Worm (Caenorhabditis elegans) whole organism, L2 larva: Measurements from ENCODE around the gene F19G12.4.
A peak's percentile ranks its signal among the peaks of the same experiment; 100 is the strongest.

Source experiments
- C34F6.9 ChIP-seq: fragments of 150-350 bp; optimal IDR thresholded peaks from 2 replicates; lab custom pipeline; 2014; ENCODE audit warnings: missing biosample characterization, missing genetic modification characterization
- F13H6.1 ChIP-seq: sonication (generic microtip); optimal IDR thresholded peaks from 2 replicates; lab custom pipeline; 2016; ENCODE audit warnings: missing genetic modification characterization, missing compliant biosample characterization
- R02D3.7 ChIP-seq: fragments of 150-350 bp; optimal IDR thresholded peaks from 2 replicates; lab custom pipeline; 2014; ENCODE audit warnings: missing biosample characterization, missing genetic modification characterization
- Y55F3AM.14 ChIP-seq: fragments of 200-800 bp; sonication (Bioruptor generic); optimal IDR thresholded peaks from 2 replicates; lab custom pipeline; 2018; ENCODE audit warnings: mild to moderate bottlenecking, missing genetic modification characterization, missing compliant biosample characterization
- ZK546.5 ChIP-seq: sonication (generic microtip); optimal IDR thresholded peaks from 2 replicates; lab custom pipeline; 2017; ENCODE audit warnings: missing biosample characterization, missing genetic modification characterization
- alr-1 ChIP-seq: fragments of 150-350 bp; optimal IDR thresholded peaks from 2 replicates; lab custom pipeline; 2014; ENCODE audit warnings: missing biosample characterization, missing genetic modification characterization
- aly-2 ChIP-seq: fragments of 150-350 bp; optimal IDR thresholded peaks from 2 replicates; lab custom pipeline; 2014; ENCODE audit warnings: missing biosample characterization, missing genetic modification characterization
- ama-1 ChIP-seq: fragments of 150-350 bp; optimal IDR thresholded peaks from 2 replicates; lab custom pipeline; 2018; ENCODE audit warnings: inconsistent platforms
- blmp-1 ChIP-seq: sonication (generic microtip); optimal IDR thresholded peaks from 2 replicates; lab custom pipeline; 2017; ENCODE audit warnings: missing genetic modification characterization, mild to moderate bottlenecking, missing compliant biosample characterization, antibody characterized with exemption, moderate library complexity; ENCODE audit not compliant: insufficient read depth
- ceh-16 ChIP-seq: fragments of 150-350 bp; optimal IDR thresholded peaks from 2 replicates; lab custom pipeline; 2014; ENCODE audit warnings: missing biosample characterization, missing genetic modification characterization
- ceh-82 ChIP-seq: fragments of 150-350 bp; optimal IDR thresholded peaks from 2 replicates; lab custom pipeline; 2014; ENCODE audit warnings: missing biosample characterization, missing genetic modification characterization
- crh-2 ChIP-seq: sonication (generic microtip); optimal IDR thresholded peaks from 2 replicates; lab custom pipeline; 2017; ENCODE audit warnings: missing biosample characterization, missing genetic modification characterization
- dmd-4 ChIP-seq: sonication (generic microtip); optimal IDR thresholded peaks from 2 replicates; lab custom pipeline; 2017; ENCODE audit warnings: missing biosample characterization, missing genetic modification characterization
- egl-27 ChIP-seq: sonication (generic microtip); optimal IDR thresholded peaks from 3 replicates; lab custom pipeline; 2017; ENCODE audit warnings: missing biosample characterization, missing genetic modification reagents, missing genetic modification characterization
- elt-1 ChIP-seq: fragments of 150-350 bp; optimal IDR thresholded peaks from 2 replicates; lab custom pipeline; 2014; ENCODE audit warnings: missing biosample characterization, missing genetic modification characterization
- elt-3 ChIP-seq: sonication (generic microtip); optimal IDR thresholded peaks from 2 replicates; lab custom pipeline; 2017; ENCODE audit warnings: missing biosample characterization, missing genetic modification characterization
- fos-1 ChIP-seq: fragments of 150-350 bp; optimal IDR thresholded peaks from 2 replicates; lab custom pipeline; 2014; ENCODE audit warnings: missing biosample characterization, missing genetic modification characterization
- gmeb-1 ChIP-seq: fragments of 150-350 bp; optimal IDR thresholded peaks from 2 replicates; lab custom pipeline; 2014; ENCODE audit warnings: missing biosample characterization, missing genetic modification characterization
- lin-11 ChIP-seq: fragments of 150-350 bp; sonication (generic microtip); optimal IDR thresholded peaks from 2 replicates; lab custom pipeline; 2014; ENCODE audit warnings: missing biosample characterization, missing genetic modification characterization, inconsistent platforms, mixed read lengths
- lin-13 ChIP-seq: fragments of 150-350 bp; optimal IDR thresholded peaks from 2 replicates; lab custom pipeline; 2014; ENCODE audit warnings: missing biosample characterization, missing genetic modification reagents, missing genetic modification characterization
- lin-39 ChIP-seq: fragments of 150-350 bp; optimal IDR thresholded peaks from 2 replicates; lab custom pipeline; 2014; ENCODE audit warnings: missing biosample characterization, missing genetic modification reagents, missing genetic modification characterization
- lsy-2 ChIP-seq, 2 experiments: fragments of 150-350 bp in 1 of 2; sonication (generic microtip) in 1 of 2; optimal IDR thresholded peaks; 2 replicates each; lab custom pipeline; 2014 to 2017; ENCODE audit warnings: missing biosample characterization in 2 of 2, missing genetic modification characterization in 2 of 2
- mab-5 ChIP-seq: fragments of 150-350 bp; optimal IDR thresholded peaks from 2 replicates; lab custom pipeline; 2014; ENCODE audit warnings: missing biosample characterization, missing genetic modification characterization
- mbf-1 ChIP-seq: sonication (generic microtip); optimal IDR thresholded peaks from 2 replicates; lab custom pipeline; 2017; ENCODE audit warnings: missing biosample characterization, missing genetic modification characterization
- mdl-1 ChIP-seq, 2 experiments: fragments of 150-350 bp in 1 of 2; sonication (generic microtip) in 1 of 2; optimal IDR thresholded peaks; 2 replicates each; lab custom pipeline; 2017; ENCODE audit warnings: missing biosample characterization in 2 of 2, missing genetic modification characterization in 2 of 2
- nhr-10 ChIP-seq: sonication (generic microtip); optimal IDR thresholded peaks from 2 replicates; lab custom pipeline; 2017; ENCODE audit warnings: missing biosample characterization, missing genetic modification characterization
- nhr-11 ChIP-seq: fragments of 150-350 bp; optimal IDR thresholded peaks from 2 replicates; lab custom pipeline; 2014; ENCODE audit warnings: missing biosample characterization, missing genetic modification characterization
- nhr-12 ChIP-seq: fragments of 150-350 bp; optimal IDR thresholded peaks from 2 replicates; lab custom pipeline; 2014; ENCODE audit warnings: missing biosample characterization, missing genetic modification characterization
- nhr-129 ChIP-seq: fragments of 150-350 bp; optimal IDR thresholded peaks from 2 replicates; lab custom pipeline; 2014; ENCODE audit warnings: missing biosample characterization, missing genetic modification characterization
- nhr-21 ChIP-seq: fragments of 150-350 bp; optimal IDR thresholded peaks from 2 replicates; lab custom pipeline; 2014; ENCODE audit warnings: missing biosample characterization, missing genetic modification characterization
- nhr-23 ChIP-seq: fragments of 150-350 bp; optimal IDR thresholded peaks from 2 replicates; lab custom pipeline; 2014; ENCODE audit warnings: missing biosample characterization, missing genetic modification reagents, missing genetic modification characterization
- nhr-237 ChIP-seq: fragments of 150-350 bp; optimal IDR thresholded peaks from 2 replicates; lab custom pipeline; 2014; ENCODE audit warnings: missing biosample characterization, missing genetic modification characterization
- nhr-25 ChIP-seq: fragments of 150-350 bp; sonication (generic microtip); optimal IDR thresholded peaks from 3 replicates; lab custom pipeline; 2014; ENCODE audit warnings: missing biosample characterization, missing genetic modification characterization
- nhr-6 ChIP-seq: fragments of 150-350 bp; optimal IDR thresholded peaks from 2 replicates; lab custom pipeline; 2014; ENCODE audit warnings: missing biosample characterization, missing genetic modification characterization
- nhr-77 ChIP-seq: fragments of 150-350 bp; optimal IDR thresholded peaks from 2 replicates; lab custom pipeline; 2014; ENCODE audit warnings: missing biosample characterization, missing genetic modification characterization
- peb-1 ChIP-seq: fragments of 150-350 bp; optimal IDR thresholded peaks from 2 replicates; lab custom pipeline; 2014; ENCODE audit warnings: missing biosample characterization, missing genetic modification characterization
- sem-4 ChIP-seq: fragments of 150-350 bp; optimal IDR thresholded peaks from 2 replicates; lab custom pipeline; 2014; ENCODE audit warnings: missing biosample characterization, missing genetic modification reagents, missing genetic modification characterization
- skn-1 ChIP-seq: sonication (generic microtip); optimal IDR thresholded peaks from 2 replicates; lab custom pipeline; 2017; ENCODE audit warnings: missing biosample characterization, missing genetic modification characterization
- sma-3 ChIP-seq: sonication (generic microtip); optimal IDR thresholded peaks from 2 replicates; lab custom pipeline; 2016; ENCODE audit warnings: missing genetic modification reagents, missing genetic modification characterization, missing compliant biosample characterization
- sma-9 ChIP-seq, 2 experiments: fragments of 150-350 bp in 1 of 2; sonication (generic microtip) in 1 of 2; optimal IDR thresholded peaks; 2 replicates each; lab custom pipeline; 2014 to 2016; ENCODE audit warnings: missing genetic modification characterization in 2 of 2, mild to moderate bottlenecking in 1 of 2, missing biosample characterization in 1 of 2, missing compliant biosample characterization in 1 of 2, missing genetic modification reagents in 1 of 2, moderate library complexity in 1 of 2
- snpc-4 ChIP-seq: fragments of 150-350 bp; optimal IDR thresholded peaks from 2 replicates; lab custom pipeline; 2014; ENCODE audit warnings: missing biosample characterization, missing genetic modification characterization
- unc-39 ChIP-seq: fragments of 150-350 bp; optimal IDR thresholded peaks from 2 replicates; lab custom pipeline; 2014; ENCODE audit warnings: missing biosample characterization, missing genetic modification characterization
- unc-55 ChIP-seq: fragments of 150-350 bp; sonication (generic microtip); optimal IDR thresholded peaks from 3 replicates; lab custom pipeline; 2014; ENCODE audit warnings: missing biosample characterization, missing genetic modification reagents, missing genetic modification characterization
- unc-62 ChIP-seq: fragments of 150-350 bp; optimal IDR thresholded peaks from 2 replicates; lab custom pipeline; 2014; ENCODE audit warnings: missing biosample characterization, missing genetic modification reagents, missing genetic modification characterization
- zag-1 ChIP-seq: fragments of 150-350 bp; optimal IDR thresholded peaks from 2 replicates; lab custom pipeline; 2014; ENCODE audit warnings: missing biosample characterization, missing genetic modification characterization
- ztf-1 ChIP-seq: fragments of 200-800 bp; sonication (Bioruptor generic); conservative IDR thresholded peaks from 2 replicates; pipeline ENCODE4 v1.3.6; 2022; ENCODE audit warnings: missing genetic modification characterization, missing compliant biosample characterization
- ztf-11 ChIP-seq: sonication (generic microtip); optimal IDR thresholded peaks from 2 replicates; lab custom pipeline; 2017; ENCODE audit warnings: missing biosample characterization, missing genetic modification characterization
- ztf-4 ChIP-seq: fragments of 150-350 bp; optimal IDR thresholded peaks from 2 replicates; lab custom pipeline; 2014; ENCODE audit warnings: missing biosample characterization, missing genetic modification characterization

Gene F19G12.4

DNA sequence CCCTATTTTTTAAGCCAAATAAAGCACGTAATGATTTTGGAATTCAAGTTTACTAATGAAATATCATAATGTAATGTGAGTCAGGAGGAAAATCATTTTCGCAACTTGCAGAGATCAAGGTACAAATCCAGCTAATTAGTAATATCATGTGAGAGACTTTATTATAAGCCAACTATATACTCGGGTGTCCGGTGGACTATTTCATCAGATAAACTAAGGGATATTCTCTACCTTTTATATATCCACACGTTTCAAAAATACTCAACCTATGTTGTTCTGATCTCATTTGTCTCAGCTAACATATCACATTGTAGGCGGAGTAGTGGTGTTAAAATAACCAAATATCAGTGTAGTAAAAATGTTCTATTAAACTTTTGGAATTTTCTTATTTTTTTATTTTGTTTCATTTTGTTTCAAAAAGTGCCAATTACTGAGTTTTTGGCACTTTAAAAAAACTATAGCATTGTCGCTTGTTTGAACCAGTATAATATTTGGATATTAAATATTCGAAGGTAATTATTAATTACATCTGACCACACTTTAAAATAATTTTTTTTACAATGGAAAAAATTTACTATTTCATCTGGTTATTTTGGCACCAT is 27.6 kb upstream of the F19G12.4 start:
- TF ChIP-seq F13H6.1 (tag; lab: Kevin White, UChicago) (peak; percentile 85), lsy-2 (tag; optimal IDR thresholded peaks at IDR 0.05; lab: Kevin White, UChicago) (peak; percentile 83 to 93), skn-1 (tag; lab: Kevin White, UChicago) (peak; percentile 91), ceh-82 (tag; lab: Kevin White, UChicago) (peak; percentile 87), unc-62 (GFP tag; lab: Kevin White, UChicago) (no peak), dmd-4 (tag; lab: Kevin White, UChicago) (peak; percentile 73), gmeb-1 (tag; lab: Kevin White, UChicago) (peak; percentile 87), nhr-77 (tag; lab: Kevin White, UChicago) (peak; percentile 87), nhr-237 (tag; lab: Kevin White, UChicago) (peak; percentile 92), snpc-4 (tag; lab: Kevin White, UChicago) (peak; percentile 34), sma-9 (GFP tag; optimal IDR thresholded peaks at IDR 0.05; lab: Kevin White, UChicago) (peak; percentile 89), sma-9 (tag; optimal IDR thresholded peaks at IDR 0.05; lab: Kevin White, UChicago) (no peak), peb-1 (tag; lab: Kevin White, UChicago) (no peak), C34F6.9 (tag; lab: Kevin White, UChicago) (peak; percentile 84), crh-2 (tag; lab: Kevin White, UChicago) (peak; percentile 96), lin-13 (GFP tag; lab: Kevin White, UChicago) (peak; percentile 93), R02D3.7 (peak; percentile 45), ztf-4 (tag; lab: Kevin White, UChicago) (peak; percentile 88), nhr-11 (tag; lab: Kevin White, UChicago) (peak; percentile 38), alr-1 (tag; lab: Kevin White, UChicago) (no peak), mab-5 (tag; lab: Kevin White, UChicago) (peak; percentile 66), ceh-16 (peak; percentile 80), ztf-1 (GFP tag; lab: Robert Waterston, UW) (no peak), sem-4 (tag; lab: Kevin White, UChicago) (peak; percentile 94), unc-55 (peak; percentile 85), zag-1 (tag; lab: Kevin White, UChicago) (peak; percentile 59), sma-3 (GFP tag; lab: Kevin White, UChicago) (peak; percentile 94), nhr-23 (no peak), aly-2 (tag; lab: Kevin White, UChicago) (peak; percentile 59), unc-39 (tag; lab: Kevin White, UChicago) (no peak), ama-1 (lab: Kevin White, UChicago) (no peak), egl-27 (tag; lab: Kevin White, UChicago) (peak; percentile 93), Y55F3AM.14 (GFP tag; lab: Kevin White, UChicago) (peak; percentile 74), elt-3 (tag; lab: Kevin White, UChicago) (no peak), elt-1 (tag; lab: Kevin White, UChicago) (no peak), nhr-12 (tag; lab: Kevin White, UChicago) (peak; percentile 66), nhr-10 (tag; lab: Kevin White, UChicago) (peak; percentile 85), mdl-1 (tag; optimal IDR thresholded peaks at IDR 0.05; lab: Kevin White, UChicago) (peak; percentile 7 to 80), nhr-25 (tag; lab: Kevin White, UChicago) (peak; percentile 95), blmp-1 (tag; lab: Kevin White, UChicago) (no peak), ztf-11 (tag; lab: Kevin White, UChicago) (no peak), lin-11 (tag; lab: Kevin White, UChicago) (no peak), ZK546.5 (tag; lab: Kevin White, UChicago) (peak; percentile 46), nhr-21 (tag; lab: Kevin White, UChicago) (peak; percentile 99), fos-1 (tag; lab: Kevin White, UChicago) (peak; percentile 96), nhr-6 (tag; lab: Kevin White, UChicago) (peak; percentile 95), mbf-1 (peak; percentile 62), lin-39 (tag; lab: Kevin White, UChicago) (no peak), nhr-129 (peak; percentile 96)
- TF ChIP-seq, all 48 proteins: peak for 35
